Fruit fly (Drosophila melanogaster) whole organism, embryonic: ENCODE results near the gene CG32812.

Source experiments
- Awh ChIP-seq: fragments of 200-800 bp; sonication (Bioruptor generic); IDR thresholded peaks from 2 replicates; pipeline ENCODE4, ENCODE4 v1.3.6; 2022; ENCODE audit warnings: missing biosample characterization, missing genetic modification characterization
- B-H2 ChIP-seq: fragments of 200-800 bp; sonication (Bioruptor generic); optimal IDR thresholded peaks from 2 replicates; lab custom pipeline; 2018; ENCODE audit warnings: missing biosample characterization, mild to moderate bottlenecking, missing genetic modification characterization
- Bgb ChIP-seq: fragments of 200-800 bp; sonication (Bioruptor generic); IDR thresholded peaks from 2 replicates; pipeline ENCODE4 v1.3.6; 2022; ENCODE audit warnings: missing biosample characterization, missing genetic modification characterization; ENCODE audit not compliant: partially characterized antibody
- CG12219 ChIP-seq: fragments of 200-800 bp; sonication (Bioruptor generic); optimal IDR thresholded peaks from 3 replicates; lab custom pipeline; 2018; ENCODE audit warnings: missing biosample characterization, mild to moderate bottlenecking, missing genetic modification characterization
- CG12391 ChIP-seq: fragments of 200-800 bp; sonication (Bioruptor generic); optimal IDR thresholded peaks from 3 replicates; lab custom pipeline; 2018; ENCODE audit warnings: missing biosample characterization, mild to moderate bottlenecking, missing genetic modification characterization, moderate library complexity
- CG15011 ChIP-seq: fragments of 200-800 bp; sonication (Bioruptor generic); optimal IDR thresholded peaks from 3 replicates; lab custom pipeline; 2018; ENCODE audit warnings: missing biosample characterization, mild to moderate bottlenecking, missing genetic modification characterization
- CG15269 ChIP-seq: fragments of 200-800 bp; sonication (Bioruptor generic); optimal IDR thresholded peaks from 2 replicates; lab custom pipeline; 2018; ENCODE audit warnings: missing biosample characterization, mild to moderate bottlenecking, missing genetic modification characterization, moderate library complexity
- CG15696 ChIP-seq: fragments of 200-800 bp; sonication (Bioruptor generic); optimal IDR thresholded peaks from 2 replicates; lab custom pipeline; 2019; ENCODE audit warnings: missing biosample characterization, mild to moderate bottlenecking, missing genetic modification characterization, moderate library complexity
- CG18764 ChIP-seq: fragments of 200-800 bp; sonication (Bioruptor generic); optimal IDR thresholded peaks from 3 replicates; lab custom pipeline; 2016; ENCODE audit warnings: missing biosample characterization, missing genetic modification characterization
- CG30403 ChIP-seq: fragments of 200-800 bp; sonication (Bioruptor generic); optimal IDR thresholded peaks from 3 replicates; lab custom pipeline; 2016; ENCODE audit warnings: missing biosample characterization, missing genetic modification characterization
- CG31388 ChIP-seq: fragments of 200-800 bp; sonication (Bioruptor generic); optimal IDR thresholded peaks from 2 replicates; lab custom pipeline; 2016; ENCODE audit warnings: missing biosample characterization, missing genetic modification characterization
- CG3995 ChIP-seq: fragments of 200-800 bp; sonication (Bioruptor generic); optimal IDR thresholded peaks from 3 replicates; lab custom pipeline; 2016; ENCODE audit warnings: missing biosample characterization, missing genetic modification characterization
- CG4730 ChIP-seq: fragments of 200-800 bp; sonication (Bioruptor generic); IDR thresholded peaks from 2 replicates; pipeline ENCODE4 v1.3.6; 2022; ENCODE audit warnings: missing biosample characterization, missing genetic modification characterization
- CG5953 ChIP-seq: fragments of 200-800 bp; sonication (Bioruptor generic); IDR thresholded peaks from 2 replicates; pipeline ENCODE4 v1.3.6; 2022; ENCODE audit warnings: missing biosample characterization, missing genetic modification characterization
- CG8478 ChIP-seq: fragments of >200 bp; optimal IDR thresholded peaks from 2 replicates; lab custom pipeline; 2018
- CG9437 ChIP-seq: fragments of 200-800 bp; sonication (Bioruptor generic); optimal IDR thresholded peaks from 2 replicates; lab custom pipeline; 2018; ENCODE audit warnings: missing biosample characterization, mild to moderate bottlenecking, missing genetic modification characterization
- D19B ChIP-seq: fragments of 200-800 bp; sonication (Bioruptor generic); optimal IDR thresholded peaks from 2 replicates; lab custom pipeline; 2017; ENCODE audit warnings: missing biosample characterization, mild to moderate bottlenecking, missing genetic modification characterization
- Dbx ChIP-seq: fragments of 200-800 bp; sonication (Bioruptor generic); IDR thresholded peaks from 3 replicates; pipeline ENCODE4 v1.3.6; 2022; ENCODE audit warnings: missing biosample characterization, missing genetic modification characterization
- Deaf1 ChIP-seq: fragments of 200-800 bp; optimal IDR thresholded peaks from 3 replicates; lab custom pipeline; 2019; ENCODE audit warnings: missing biosample characterization, mild to moderate bottlenecking, missing genetic modification characterization, moderate library complexity
- Dll ChIP-seq: fragments of 200-800 bp; sonication (Bioruptor generic); IDR thresholded peaks from 4 replicates; pipeline ENCODE4 v1.3.6; 2022; ENCODE audit warnings: missing biosample characterization, missing genetic modification characterization; ENCODE audit not compliant: partially characterized antibody
- Doc3 ChIP-seq: fragments of 200-800 bp; sonication (Bioruptor generic); IDR thresholded peaks from 3 replicates; pipeline ENCODE4 v1.3.6; 2022; ENCODE audit warnings: missing biosample characterization, missing genetic modification characterization; ENCODE audit not compliant: partially characterized antibody
- GATAe ChIP-seq: fragments of 200-800 bp; sonication (Bioruptor generic); conservative IDR thresholded peaks from 2 replicates; pipeline ENCODE4 v1.3.6; 2022; ENCODE audit warnings: missing biosample characterization, missing genetic modification characterization
- HHEX ChIP-seq: fragments of 200-800 bp; sonication (Bioruptor generic); optimal IDR thresholded peaks from 3 replicates; lab custom pipeline; 2017; ENCODE audit warnings: missing biosample characterization, mild to moderate bottlenecking, missing genetic modification characterization, missing genetic modification reagents
- HmgZ ChIP-seq: fragments of 200-800 bp; sonication (Bioruptor generic); optimal IDR thresholded peaks from 2 replicates; lab custom pipeline; 2018; ENCODE audit warnings: missing biosample characterization, mild to moderate bottlenecking, missing genetic modification characterization
- Kr ChIP-seq: fragments of 200-800 bp; sonication (Bioruptor generic); optimal IDR thresholded peaks from 2 replicates; lab custom pipeline; 2017; ENCODE audit warnings: missing biosample characterization, mild to moderate bottlenecking, missing genetic modification characterization
- Med ChIP-seq: fragments of 200-800 bp; sonication (Bioruptor generic); peaks from one replicate; lab custom pipeline; 2016; ENCODE audit warnings: missing biosample characterization, missing genetic modification characterization, mild to moderate bottlenecking, inconsistent platforms, moderate library complexity
- Nf-YB ChIP-seq: fragments of 200-800 bp; sonication (Bioruptor generic); optimal IDR thresholded peaks from 3 replicates; lab custom pipeline; 2019; ENCODE audit warnings: missing biosample characterization, mild to moderate bottlenecking, missing genetic modification characterization, moderate library complexity
- Nf-YC ChIP-seq: fragments of 200-800 bp; optimal IDR thresholded peaks from 3 replicates; lab custom pipeline; 2019; ENCODE audit warnings: missing biosample characterization, mild to moderate bottlenecking, missing genetic modification characterization, moderate library complexity
- TFAM ChIP-seq: fragments of 200-800 bp; sonication (Bioruptor generic); optimal IDR thresholded peaks from 2 replicates; lab custom pipeline; 2017; ENCODE audit warnings: missing biosample characterization, missing genetic modification characterization, inconsistent platforms
- br ChIP-seq: fragments of >200 bp; optimal IDR thresholded peaks from 2 replicates; lab custom pipeline; 2017
- ci ChIP-seq: fragments of 200-800 bp; sonication (Bioruptor generic); IDR thresholded peaks from 3 replicates; pipeline ENCODE4 v1.3.6; 2022; ENCODE audit warnings: missing biosample characterization, missing genetic modification characterization
- crol ChIP-seq: fragments of 200-800 bp; sonication (Bioruptor generic); IDR thresholded peaks from 2 replicates; pipeline ENCODE4 v1.3.6; 2022; ENCODE audit warnings: missing biosample characterization, missing genetic modification characterization
- exex ChIP-seq: fragments of 200-800 bp; sonication (Bioruptor generic); optimal IDR thresholded peaks from 4 replicates; lab custom pipeline; 2018; ENCODE audit warnings: missing biosample characterization, mild to moderate bottlenecking, missing genetic modification characterization, moderate library complexity
- fd96Cb ChIP-seq: fragments of 200-800 bp; sonication (Bioruptor generic); optimal IDR thresholded peaks from 2 replicates; lab custom pipeline; 2018; ENCODE audit warnings: missing biosample characterization, mild to moderate bottlenecking, missing genetic modification characterization, moderate library complexity
- grn ChIP-seq: fragments of 200-800 bp; sonication (Bioruptor generic); optimal IDR thresholded peaks from 3 replicates; lab custom pipeline; 2017; ENCODE audit warnings: missing biosample characterization, missing genetic modification characterization
- gsb-n ChIP-seq: fragments of 200-800 bp; sonication (Bioruptor generic); optimal IDR thresholded peaks from 3 replicates; lab custom pipeline; 2018; ENCODE audit warnings: missing biosample characterization, mild to moderate bottlenecking, missing genetic modification characterization
- hkb ChIP-seq, 2 experiments: fragments of 200-800 bp in 1 of 2; fragments of >200 bp in 1 of 2; sonication (Bioruptor generic) in 1 of 2; IDR thresholded peaks in 1 of 2; optimal IDR thresholded peaks in 1 of 2; 2 replicates each; pipeline versions ENCODE4 v1.3.6 to Lab custom; 2017 to 2022; ENCODE audit warnings: missing biosample characterization in 1 of 2, missing genetic modification characterization in 1 of 2
- mirr ChIP-seq: fragments of 200-800 bp; sonication (Bioruptor generic); optimal IDR thresholded peaks from 3 replicates; lab custom pipeline; 2018; ENCODE audit warnings: missing biosample characterization, mild to moderate bottlenecking, missing genetic modification characterization
- nerfin-2 ChIP-seq: fragments of 200-800 bp; sonication (Bioruptor generic); IDR thresholded peaks from 2 replicates; pipeline ENCODE4 v1.3.6; 2022; ENCODE audit warnings: missing biosample characterization, missing genetic modification characterization; ENCODE audit not compliant: partially characterized antibody
- otp ChIP-seq: fragments of 200-800 bp; sonication (Bioruptor generic); IDR thresholded peaks from 3 replicates; pipeline ENCODE4, ENCODE4 v1.3.6; 2022; ENCODE audit warnings: missing biosample characterization, missing genetic modification characterization
- pnt ChIP-seq: fragments of 200-800 bp; sonication (Bioruptor generic); optimal IDR thresholded peaks from 3 replicates; lab custom pipeline; 2016; ENCODE audit warnings: missing biosample characterization, missing genetic modification characterization
- run ChIP-seq: fragments of 200-800 bp; sonication (Bioruptor generic); optimal IDR thresholded peaks from 3 replicates; lab custom pipeline; 2018; ENCODE audit warnings: missing biosample characterization, mild to moderate bottlenecking, missing genetic modification characterization
- scrt ChIP-seq: fragments of 200-800 bp; sonication (Bioruptor generic); optimal IDR thresholded peaks from 2 replicates; lab custom pipeline; 2018; ENCODE audit warnings: missing biosample characterization, mild to moderate bottlenecking, missing genetic modification characterization, moderate library complexity
- sd ChIP-seq: fragments of 200-800 bp; sonication (Bioruptor generic); optimal IDR thresholded peaks from 3 replicates; lab custom pipeline; 2018; ENCODE audit warnings: missing biosample characterization, mild to moderate bottlenecking, missing genetic modification characterization, moderate library complexity
- sna ChIP-seq: fragments of 200-800 bp; sonication (Bioruptor generic); IDR thresholded peaks from 2 replicates; pipeline ENCODE4 v1.3.6; 2022; ENCODE audit warnings: missing biosample characterization, missing genetic modification characterization; ENCODE audit not compliant: partially characterized antibody
- so ChIP-seq: fragments of 200-800 bp; sonication (Bioruptor generic); IDR thresholded peaks from 3 replicates; pipeline ENCODE4 v1.3.6; 2022; ENCODE audit warnings: missing biosample characterization, missing genetic modification characterization
- sug ChIP-seq: fragments of 200-800 bp; optimal IDR thresholded peaks from 2 replicates; lab custom pipeline; 2019; ENCODE audit warnings: missing biosample characterization, mild to moderate bottlenecking, missing genetic modification characterization, moderate library complexity
- wor ChIP-seq: fragments of 200-800 bp; sonication (Bioruptor generic); IDR thresholded peaks from 2 replicates; pipeline ENCODE4 v1.3.6; 2022; ENCODE audit warnings: missing biosample characterization, missing genetic modification characterization
- zfh2 ChIP-seq: fragments of 200-800 bp; sonication (Bioruptor generic); optimal IDR thresholded peaks from 2 replicates; lab custom pipeline; 2016; ENCODE audit warnings: missing biosample characterization, missing genetic modification characterization

CG32812 gene

dm6 chrX:1282953-1283568 lies 4.0 kb upstream of the CG32812 start:
- TF ChIP-seq CG3995 (GFP tag; lab: Kevin White, UChicago): no peak
- TF ChIP-seq TFAM (GFP tag; lab: Kevin White, UChicago): no peak
- TF ChIP-seq GATAe (GFP tag; lab: Robert Waterston, UW): peak; percentile 51; the same call in 1 of the 2 replicates
- TF ChIP-seq Deaf1 (tag; lab: Kevin White, UChicago): peak; percentile 72
- TF ChIP-seq Nf-YC: peak; percentile 90
- peak; percentile 91 for TF ChIP-seq Nf-YB (GFP tag; lab: Kevin White, UChicago)
- TF ChIP-seq sug (tag; lab: Kevin White, UChicago): peak; percentile 45
- TF ChIP-seq grn (GFP tag; lab: Kevin White, UChicago): peak; percentile 73
- peak; percentile 88 for TF ChIP-seq exex (tag; lab: Kevin White, UChicago)

- TF ChIP-seq CG15011 (GFP tag; lab: Kevin White, UChicago) (no peak), Awh (no peak), hkb (optimal IDR thresholded peaks at IDR 0.05; lab: Kevin White, UChicago) (no peak), hkb (GFP tag; IDR thresholded peaks at IDR 0.05; lab: Robert Waterston, UW) (no peak), CG5953 (GFP tag; lab: Robert Waterston, UW) (no peak), gsb-n (tag; lab: Kevin White, UChicago) (no peak), run (tag; lab: Kevin White, UChicago) (no peak), B-H2 (GFP tag; lab: Kevin White, UChicago) (no peak), Bgb (GFP tag; lab: Robert Waterston, UW) (no peak), CG31388 (GFP tag; lab: Kevin White, UChicago) (no peak), Kr (GFP tag; lab: Kevin White, UChicago) (no peak), nerfin-2 (GFP tag; lab: Robert Waterston, UW) (no peak), CG12219 (GFP tag; lab: Kevin White, UChicago) (no peak), sna (GFP tag; lab: Robert Waterston, UW) (no peak), Doc3 (GFP tag; lab: Robert Waterston, UW) (no peak), CG15269 (tag; lab: Kevin White, UChicago) (no peak), CG15696 (no peak), Med (peak; percentile 50), CG18764 (GFP tag; lab: Kevin White, UChicago) (no peak), CG8478 (lab: Kevin White, UChicago) (no peak), wor (GFP tag; lab: Robert Waterston, UW) (no peak), CG9437 (GFP tag; lab: Kevin White, UChicago) (no peak), HHEX (no peak), CG4730 (GFP tag; lab: Robert Waterston, UW) (no peak), ci (0 out of 3 replicates have a peak, but pooled peaks have one; percentile 34), pnt (GFP tag; lab: Kevin White, UChicago) (no peak), crol (GFP tag; lab: Robert Waterston, UW) (peak; percentile 55), otp (GFP tag; lab: Robert Waterston, UW) (no peak), zfh2 (GFP tag; lab: Kevin White, UChicago) (no peak), so (GFP tag; lab: Robert Waterston, UW) (no peak), fd96Cb (tag; lab: Kevin White, UChicago) (no peak), CG30403 (GFP tag; lab: Kevin White, UChicago) (no peak), CG12391 (tag; lab: Kevin White, UChicago) (no peak), Dll (GFP tag; lab: Robert Waterston, UW) (no peak), sd (peak; percentile 93), HmgZ (no peak), Dbx (GFP tag; lab: Robert Waterston, UW) (no peak), D19B (no peak), mirr (GFP tag; lab: Kevin White, UChicago) (no peak), Nf-YB (GFP tag; lab: Kevin White, UChicago) (no peak), br (lab: Kevin White, UChicago) (no peak), scrt (GFP tag; lab: Kevin White, UChicago) (no peak)
These were observed 2.9 kb upstream of the CG32812 start for dm6 chrX:1284238-1284637.
